Worm (Caenorhabditis elegans): Measurements from ENCODE around the gene Y48A6C.8.

The Y48A6C.8 gene

DNA sequence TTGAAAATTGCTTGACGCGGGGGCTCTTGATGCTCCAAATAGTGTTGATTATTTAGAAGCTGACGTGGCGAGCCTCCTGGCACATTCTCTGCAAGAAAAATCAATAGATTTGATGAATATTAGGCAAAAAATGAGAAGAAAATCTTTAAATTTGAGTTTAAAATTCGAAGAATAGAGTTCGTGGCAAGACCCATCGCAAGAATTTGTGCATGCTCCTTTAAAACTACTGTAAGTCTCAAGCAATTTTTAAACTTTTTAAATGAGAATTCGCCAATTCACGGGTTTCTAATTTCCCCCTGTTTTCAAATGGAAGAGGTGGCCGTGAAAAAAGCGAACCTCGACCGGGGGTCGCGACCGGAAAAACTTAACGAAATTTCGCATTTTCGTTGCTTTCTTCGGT lies 13.6 kb downstream of the Y48A6C.8 start (continued):
- TF ChIP-seq zim-3 (tag; optimal IDR thresholded peaks at IDR 0.05): no peak
- no peak for TF ChIP-seq ztf-22 (GFP tag; optimal IDR thresholded peaks at IDR 0.05)
- TF ChIP-seq lin-54 (GFP tag; optimal IDR thresholded peaks at IDR 0.05): peak; percentile 1
- no peak for TF ChIP-seq Y53F4B.3 (GFP tag; IDR thresholded peaks at IDR 0.05)
- no peak for TF ChIP-seq nfyb-1 (GFP tag; IDR thresholded peaks at IDR 0.05)
- peak; percentile 52 for TF ChIP-seq lsl-1 (GFP tag; optimal IDR thresholded peaks at IDR 0.05)
- TF ChIP-seq D2030.7 (GFP tag; IDR thresholded peaks at IDR 0.05): peak; percentile 24; the same call in 1 of the 2 replicates

DNA sequence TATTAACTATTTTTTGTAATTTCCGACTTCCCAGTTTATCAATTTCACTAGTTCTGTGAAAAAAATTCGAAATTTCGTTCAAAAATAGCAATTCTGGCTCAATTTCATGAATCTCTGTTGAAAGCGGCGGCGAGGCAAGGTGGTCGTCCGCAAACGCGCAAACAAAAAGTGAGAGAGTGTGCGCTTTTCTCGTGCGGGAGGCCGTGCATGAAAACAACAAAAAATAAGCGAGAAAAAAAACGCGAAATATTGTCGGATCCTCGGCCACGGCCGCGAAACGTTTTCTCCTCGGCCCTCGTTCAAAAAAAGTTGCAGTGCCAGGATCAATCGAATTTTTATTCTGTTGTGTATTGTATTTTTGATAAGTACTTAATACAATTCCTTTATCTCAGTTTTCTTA lies 14.7 kb downstream of the Y48A6C.8 start:
- TF ChIP-seq B0261.1 (tag; optimal IDR thresholded peaks at IDR 0.05) (no peak), chd-7 (tag; optimal IDR thresholded peaks at IDR 0.05) (no peak), zim-3 (tag; optimal IDR thresholded peaks at IDR 0.05) (no peak), lir-1 (GFP tag; conservative IDR thresholded peaks at IDR 0.05) (no peak; the same call in 1 of the 2 replicates), Y67H2A.10 (GFP tag; conservative IDR thresholded peaks at IDR 0.05) (no peak), nhr-80 (tag; optimal IDR thresholded peaks at IDR 0.05) (peak; percentile 58), die-1 (tag; optimal IDR thresholded peaks at IDR 0.05) (no peak), F57A8.1 (GFP tag; optimal IDR thresholded peaks at IDR 0.05) (no peak), lag-1 (GFP tag; IDR thresholded peaks at IDR 0.05) (no peak), let-607 (tag; optimal IDR thresholded peaks at IDR 0.05) (peak in 1 of 2 experiments; percentile 5), athp-1 (tag; optimal IDR thresholded peaks at IDR 0.05) (no peak), F57C9.4 (tag; optimal IDR thresholded peaks at IDR 0.05) (no peak), ekl-4 (GFP tag; IDR thresholded peaks at IDR 0.05) (0 out of 2 replicates have a peak, but pooled peaks have one; percentile 38), F33H1.4 (GFP tag; IDR thresholded peaks at IDR 0.05) (0 out of 2 replicates have a peak, but pooled peaks have one; percentile 24), ztf-3 (GFP tag; optimal IDR thresholded peaks at IDR 0.05) (no peak), mcd-1 (GFP tag; IDR thresholded peaks at IDR 0.05) (peak; percentile 89), rcor-1 (GFP tag; IDR thresholded peaks at IDR 0.05) (0 out of 2 replicates have a peak, but pooled peaks have one; percentile 15), attf-5 (GFP tag; optimal IDR thresholded peaks at IDR 0.05) (peak; percentile 87), dpff-1 (tag; optimal IDR thresholded peaks at IDR 0.05) (no peak), mes-4 (tag; optimal IDR thresholded peaks at IDR 0.05) (no peak), madf-10 (tag; optimal IDR thresholded peaks at IDR 0.05) (peak; percentile 9), nfyb-1 (GFP tag; IDR thresholded peaks at IDR 0.05) (0 out of 2 replicates have a peak, but pooled peaks have one; percentile 61), hsf-1 (GFP tag; IDR thresholded peaks at IDR 0.05) (no peak), T07F8.4 (tag; optimal IDR thresholded peaks at IDR 0.05) (no peak), nhr-90 (tag; optimal IDR thresholded peaks at IDR 0.05) (no peak), Y53F4B.3 (GFP tag; IDR thresholded peaks at IDR 0.05) (no peak), C06A6.2 (GFP tag; conservative IDR thresholded peaks at IDR 0.05) (0 out of 2 replicates have a peak, but pooled peaks have one; percentile 45), bed-1 (GFP tag; IDR thresholded peaks at IDR 0.05) (no peak), nhr-179 (tag; optimal IDR thresholded peaks at IDR 0.05) (no peak), hlh-12 (tag; optimal IDR thresholded peaks at IDR 0.05) (no peak), unc-62 (GFP tag; optimal IDR thresholded peaks at IDR 0.05) (no peak), aptf-3 (GFP tag; IDR thresholded peaks at IDR 0.05) (no peak), ztf-26 (tag; optimal IDR thresholded peaks at IDR 0.05) (no peak), ceh-40 (GFP tag; IDR thresholded peaks at IDR 0.05) (no peak), ceh-100 (GFP tag; IDR thresholded peaks at IDR 0.05) (peak; percentile 83), ztf-6 (GFP tag; IDR thresholded peaks at IDR 0.05) (no peak), snpc-1.3 (tag; optimal IDR thresholded peaks at IDR 0.05; ENCODE audit: insufficient read depth) (no peak), atf-7 (tag; optimal IDR thresholded peaks at IDR 0.05) (no peak), K12H6.12 (tag; optimal IDR thresholded peaks at IDR 0.05) (peak; percentile 55), ceh-58 (GFP tag; IDR thresholded peaks at IDR 0.05) (no peak), Y79H2A.3 (GFP tag; conservative IDR thresholded peaks at IDR 0.05) (no peak), ceh-27 (GFP tag; optimal IDR thresholded peaks at IDR 0.05) (peak; percentile 51), ztf-28 (GFP tag; IDR thresholded peaks at IDR 0.05) (peak; percentile 52; the same call in 1 of the 2 replicates)
